Worm (Caenorhabditis elegans): Measurements from ENCODE around the gene mrck-1.

DNA sequence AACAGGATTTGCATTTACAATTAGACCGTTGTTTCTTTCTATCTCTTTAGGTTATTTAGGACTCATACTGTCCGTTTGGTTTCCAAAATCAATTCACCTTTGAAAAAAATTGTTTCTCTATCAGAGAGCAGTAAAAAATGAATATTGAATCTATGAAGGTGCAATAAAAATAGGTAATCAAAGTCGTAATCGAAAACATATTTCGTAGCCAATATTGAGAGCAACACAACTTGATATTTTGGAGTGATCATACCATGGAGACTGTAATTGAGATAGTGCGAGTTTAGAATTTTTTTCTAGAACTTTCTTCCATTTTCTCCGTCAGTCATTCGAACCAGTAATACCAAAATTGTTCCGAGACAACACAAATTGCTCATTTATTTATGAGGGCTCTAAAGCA, 3.5 kb upstream of the mrck-1 start, which contains the start of gene F31F7.2:
- no peak for TF ChIP-seq ztf-3 (GFP tag; optimal IDR thresholded peaks at IDR 0.05)
- TF ChIP-seq attf-5 (GFP tag; optimal IDR thresholded peaks at IDR 0.05): no peak
- TF ChIP-seq pha-4 (tag; optimal IDR thresholded peaks at IDR 0.05): no peak
- no peak for TF ChIP-seq ztf-6 (GFP tag; IDR thresholded peaks at IDR 0.05)
- TF ChIP-seq nhr-120 (GFP tag; IDR thresholded peaks at IDR 0.05): no peak
- TF ChIP-seq snpc-1.1 (tag; optimal IDR thresholded peaks at IDR 0.05; ENCODE audit: insufficient read depth): no peak
- TF ChIP-seq pbrm-1 (GFP tag; IDR thresholded peaks at IDR 0.05): no peak
- no peak for TF ChIP-seq madf-8 (GFP tag; conservative IDR thresholded peaks at IDR 0.05)
